Fruit fly (Drosophila melanogaster) whole organism, embryonic: ENCODE results near the gene CG14339.

Source experiments
- Adf1 ChIP-seq: fragments of 200-800 bp; sonication (Bioruptor generic); IDR thresholded peaks from 2 replicates; pipeline ENCODE4 v1.3.6; 2022; ENCODE audit warnings: missing biosample characterization, missing genetic modification characterization
- CG10209 ChIP-seq: fragments of 200-800 bp; sonication (Bioruptor generic); optimal IDR thresholded peaks from 3 replicates; lab custom pipeline; 2017; ENCODE audit warnings: missing biosample characterization, mild to moderate bottlenecking, missing genetic modification characterization, missing genetic modification reagents
- CG11247 ChIP-seq: fragments of 200-800 bp; sonication (Bioruptor generic); IDR thresholded peaks from 2 replicates; pipeline ENCODE4 v1.3.6; 2022; ENCODE audit warnings: missing biosample characterization, missing genetic modification characterization
- CG11696 ChIP-seq: fragments of 200-800 bp; sonication (Bioruptor generic); IDR thresholded peaks from 2 replicates; pipeline ENCODE4 v1.3.6; 2022; ENCODE audit warnings: missing biosample characterization, missing genetic modification characterization
- CG1233 ChIP-seq: fragments of 200-800 bp; sonication (Bioruptor generic); optimal IDR thresholded peaks from 4 replicates; lab custom pipeline; 2018; ENCODE audit warnings: missing biosample characterization, mild to moderate bottlenecking, missing genetic modification characterization
- CG12942 ChIP-seq: fragments of 200-800 bp; sonication (Bioruptor generic); optimal IDR thresholded peaks from 3 replicates; lab custom pipeline; 2016; ENCODE audit warnings: missing biosample characterization, missing genetic modification characterization
- CG13894 ChIP-seq: fragments of 200-800 bp; sonication (Bioruptor generic); optimal IDR thresholded peaks from 3 replicates; lab custom pipeline; 2018; ENCODE audit warnings: missing biosample characterization, mild to moderate bottlenecking, missing genetic modification characterization, moderate library complexity
- CG15269 ChIP-seq: fragments of 200-800 bp; sonication (Bioruptor generic); optimal IDR thresholded peaks from 2 replicates; lab custom pipeline; 2018; ENCODE audit warnings: missing biosample characterization, mild to moderate bottlenecking, missing genetic modification characterization, moderate library complexity
- CG18764 ChIP-seq: fragments of 200-800 bp; sonication (Bioruptor generic); optimal IDR thresholded peaks from 3 replicates; lab custom pipeline; 2016; ENCODE audit warnings: missing biosample characterization, missing genetic modification characterization
- CG30431 ChIP-seq: fragments of 200-800 bp; sonication (Bioruptor generic); optimal IDR thresholded peaks from 2 replicates; lab custom pipeline; 2017; ENCODE audit warnings: missing biosample characterization, missing genetic modification characterization
- CG31224 ChIP-seq: fragments of 200-800 bp; sonication (Bioruptor generic); IDR thresholded peaks from 2 replicates; pipeline ENCODE4 v1.3.6; 2022; ENCODE audit warnings: missing biosample characterization, missing genetic modification characterization
- CG31365 ChIP-seq: fragments of 200-800 bp; sonication (Bioruptor generic); optimal IDR thresholded peaks from 2 replicates; lab custom pipeline; 2018; ENCODE audit warnings: missing biosample characterization, mild to moderate bottlenecking, missing genetic modification characterization
- CG33213 ChIP-seq: fragments of 200-800 bp; sonication (Bioruptor generic); optimal IDR thresholded peaks from 3 replicates; lab custom pipeline; 2016; ENCODE audit warnings: missing biosample characterization, missing genetic modification characterization
- CG6254 ChIP-seq: fragments of 200-800 bp; sonication (Bioruptor generic); optimal IDR thresholded peaks from 3 replicates; lab custom pipeline; 2017; ENCODE audit warnings: mild to moderate bottlenecking, missing biosample characterization, missing genetic modification reagents, missing genetic modification characterization
- CG6854 ChIP-seq: fragments of 200-800 bp; sonication (Bioruptor generic); optimal IDR thresholded peaks from 3 replicates; lab custom pipeline; 2017; ENCODE audit warnings: missing biosample characterization, mild to moderate bottlenecking, missing genetic modification characterization
- CG8290 ChIP-seq, 3 experiments: fragments of 200-800 bp; sonication (Bioruptor generic); optimal IDR thresholded peaks; 2 replicates each; lab custom pipeline; 2016 to 2019; ENCODE audit warnings: missing biosample characterization in 3 of 3, missing genetic modification characterization in 3 of 3, mild to moderate bottlenecking in 2 of 3, moderate library complexity in 1 of 3
- Doc2 ChIP-seq: fragments of 200-800 bp; sonication (Bioruptor generic); IDR thresholded peaks from 2 replicates; pipeline ENCODE4 v1.3.6; 2022; ENCODE audit warnings: missing biosample characterization, missing genetic modification characterization
- ERR ChIP-seq: fragments of 200-800 bp; sonication (Bioruptor generic); optimal IDR thresholded peaks from 2 replicates; lab custom pipeline; 2016; ENCODE audit warnings: missing biosample characterization, missing genetic modification characterization
- H2.0 ChIP-seq: fragments of 200-800 bp; sonication (Bioruptor generic); IDR thresholded peaks from 2 replicates; pipeline ENCODE4 v1.3.6; 2022; ENCODE audit warnings: missing biosample characterization, missing genetic modification characterization
- Hey ChIP-seq: fragments of 200-800 bp; sonication (Bioruptor generic); optimal IDR thresholded peaks from 3 replicates; lab custom pipeline; 2018; ENCODE audit warnings: missing biosample characterization, mild to moderate bottlenecking, missing genetic modification characterization
- NC2α ChIP-seq: fragments of 200-800 bp; sonication (Bioruptor generic); optimal IDR thresholded peaks from 2 replicates; lab custom pipeline; 2016; ENCODE audit warnings: missing biosample characterization, missing genetic modification characterization
- Nf-YC ChIP-seq: fragments of 200-800 bp; optimal IDR thresholded peaks from 3 replicates; lab custom pipeline; 2019; ENCODE audit warnings: missing biosample characterization, mild to moderate bottlenecking, missing genetic modification characterization, moderate library complexity
- Oli ChIP-seq: fragments of 200-800 bp; sonication (Bioruptor generic); optimal IDR thresholded peaks from 2 replicates; lab custom pipeline; 2018; ENCODE audit warnings: missing biosample characterization, mild to moderate bottlenecking, missing genetic modification characterization, moderate library complexity
- PHDP ChIP-seq: fragments of 200-800 bp; sonication (Bioruptor generic); optimal IDR thresholded peaks from 3 replicates; lab custom pipeline; 2018; ENCODE audit warnings: missing biosample characterization, mild to moderate bottlenecking, missing genetic modification characterization, moderate library complexity
- Rfx ChIP-seq: fragments of 200-800 bp; sonication (Bioruptor generic); IDR thresholded peaks from 2 replicates; pipeline ENCODE4 v1.3.6; 2022; ENCODE audit warnings: missing biosample characterization, missing genetic modification characterization
- Rx ChIP-seq: fragments of 200-800 bp; sonication (Bioruptor generic); IDR thresholded peaks from 2 replicates; pipeline ENCODE4 v1.3.6; 2022; ENCODE audit warnings: missing biosample characterization, missing genetic modification characterization
- Six4 ChIP-seq: fragments of 200-800 bp; sonication (Bioruptor generic); optimal IDR thresholded peaks from 2 replicates; lab custom pipeline; 2016; ENCODE audit warnings: missing biosample characterization, missing genetic modification characterization
- Sry-β ChIP-seq: fragments of 200-800 bp; sonication (Bioruptor generic); optimal IDR thresholded peaks from 2 replicates; lab custom pipeline; 2018; ENCODE audit warnings: missing biosample characterization, mild to moderate bottlenecking, missing genetic modification characterization, moderate library complexity
- Xrp1 ChIP-seq: fragments of 200-800 bp; sonication (Bioruptor generic); IDR thresholded peaks from 2 replicates; pipeline ENCODE4 v1.3.6; 2022; ENCODE audit warnings: missing biosample characterization, missing genetic modification characterization
- al ChIP-seq: fragments of 200-800 bp; sonication (Bioruptor generic); IDR thresholded peaks from 2 replicates; pipeline ENCODE4 v1.3.6; 2022; ENCODE audit warnings: missing biosample characterization, missing genetic modification characterization
- aop ChIP-seq: fragments of 200-800 bp; sonication (Bioruptor generic); IDR thresholded peaks from 2 replicates; pipeline ENCODE4 v1.3.6; 2022; ENCODE audit warnings: missing biosample characterization, missing genetic modification characterization
- ap ChIP-seq: fragments of 200-800 bp; sonication (Bioruptor generic); IDR thresholded peaks from 2 replicates; pipeline ENCODE4 v1.3.6; 2022; ENCODE audit warnings: missing biosample characterization, missing genetic modification characterization
- bowl ChIP-seq: fragments of 200-800 bp; sonication (Bioruptor generic); IDR thresholded peaks from 2 replicates; pipeline ENCODE4 v1.3.6; 2022; ENCODE audit warnings: missing biosample characterization, missing genetic modification characterization
- dati ChIP-seq: fragments of 200-800 bp; sonication (Bioruptor generic); IDR thresholded peaks from 2 replicates; pipeline ENCODE4 v1.3.6; 2022; ENCODE audit warnings: missing biosample characterization, missing genetic modification characterization
- dpn ChIP-seq, 2 experiments: fragments of 200-800 bp; sonication (Bioruptor generic); optimal IDR thresholded peaks; 3 replicates each; lab custom pipeline; 2016; ENCODE audit warnings: missing biosample characterization in 2 of 2, missing genetic modification characterization in 2 of 2
- ewg ChIP-seq: fragments of 200-800 bp; sonication (Bioruptor generic); optimal IDR thresholded peaks from 3 replicates; lab custom pipeline; 2017; ENCODE audit warnings: mild to moderate bottlenecking, missing biosample characterization, missing genetic modification reagents, missing genetic modification characterization
- fru ChIP-seq: fragments of >200 bp; optimal IDR thresholded peaks from 2 replicates; lab custom pipeline; 2017
- h ChIP-seq: fragments of >200 bp; optimal IDR thresholded peaks from 2 replicates; lab custom pipeline; 2017
- knrl ChIP-seq: fragments of 200-800 bp; sonication (Bioruptor generic); IDR thresholded peaks from 3 replicates; pipeline ENCODE4 v1.3.6; 2022; ENCODE audit warnings: missing biosample characterization, missing genetic modification characterization; ENCODE audit not compliant: partially characterized antibody
- nau ChIP-seq: fragments of 200-800 bp; sonication (Bioruptor generic); optimal IDR thresholded peaks from 3 replicates; lab custom pipeline; 2017; ENCODE audit warnings: missing biosample characterization, mild to moderate bottlenecking, missing genetic modification characterization, missing genetic modification reagents
- pfk ChIP-seq: fragments of 200-800 bp; sonication (Bioruptor generic); optimal IDR thresholded peaks from 2 replicates; lab custom pipeline; 2018; ENCODE audit warnings: missing biosample characterization, mild to moderate bottlenecking, missing genetic modification characterization, moderate library complexity
- pnt ChIP-seq: fragments of 200-800 bp; sonication (Bioruptor generic); optimal IDR thresholded peaks from 3 replicates; lab custom pipeline; 2016; ENCODE audit warnings: missing biosample characterization, missing genetic modification characterization
- rib ChIP-seq: fragments of 200-800 bp; sonication (Bioruptor generic); IDR thresholded peaks from 2 replicates; pipeline ENCODE4 v1.3.6; 2022; ENCODE audit warnings: missing biosample characterization, missing genetic modification characterization
- sima ChIP-seq: fragments of 200-800 bp; sonication (Bioruptor generic); optimal IDR thresholded peaks from 2 replicates; lab custom pipeline; 2016; ENCODE audit warnings: missing biosample characterization, missing genetic modification characterization
- sna ChIP-seq: fragments of 200-800 bp; sonication (Bioruptor generic); IDR thresholded peaks from 2 replicates; pipeline ENCODE4 v1.3.6; 2022; ENCODE audit warnings: missing biosample characterization, missing genetic modification characterization; ENCODE audit not compliant: partially characterized antibody
- tll ChIP-seq, 2 experiments: fragments of 200-800 bp in 1 of 2; fragments of >200 bp in 1 of 2; sonication (Bioruptor generic) in 1 of 2; optimal IDR thresholded peaks; 2 replicates each; lab custom pipeline; 2017 to 2019; ENCODE audit warnings: missing biosample characterization in 2 of 2, missing genetic modification characterization in 2 of 2, mild to moderate bottlenecking in 1 of 2, moderate library complexity in 1 of 2
- tna ChIP-seq: fragments of 200-800 bp; sonication (Bioruptor generic); IDR thresholded peaks from 2 replicates; pipeline ENCODE4 v1.3.6; 2022; ENCODE audit warnings: missing biosample characterization, missing genetic modification characterization; ENCODE audit not compliant: partially characterized antibody
- unpg ChIP-seq: fragments of 200-800 bp; sonication (Bioruptor generic); optimal IDR thresholded peaks from 3 replicates; lab custom pipeline; 2018; ENCODE audit warnings: missing biosample characterization, mild to moderate bottlenecking, missing genetic modification characterization, moderate library complexity
- yki ChIP-seq: fragments of >200 bp; optimal IDR thresholded peaks from 3 replicates; lab custom pipeline; 2018

CG14339 gene

DNA sequence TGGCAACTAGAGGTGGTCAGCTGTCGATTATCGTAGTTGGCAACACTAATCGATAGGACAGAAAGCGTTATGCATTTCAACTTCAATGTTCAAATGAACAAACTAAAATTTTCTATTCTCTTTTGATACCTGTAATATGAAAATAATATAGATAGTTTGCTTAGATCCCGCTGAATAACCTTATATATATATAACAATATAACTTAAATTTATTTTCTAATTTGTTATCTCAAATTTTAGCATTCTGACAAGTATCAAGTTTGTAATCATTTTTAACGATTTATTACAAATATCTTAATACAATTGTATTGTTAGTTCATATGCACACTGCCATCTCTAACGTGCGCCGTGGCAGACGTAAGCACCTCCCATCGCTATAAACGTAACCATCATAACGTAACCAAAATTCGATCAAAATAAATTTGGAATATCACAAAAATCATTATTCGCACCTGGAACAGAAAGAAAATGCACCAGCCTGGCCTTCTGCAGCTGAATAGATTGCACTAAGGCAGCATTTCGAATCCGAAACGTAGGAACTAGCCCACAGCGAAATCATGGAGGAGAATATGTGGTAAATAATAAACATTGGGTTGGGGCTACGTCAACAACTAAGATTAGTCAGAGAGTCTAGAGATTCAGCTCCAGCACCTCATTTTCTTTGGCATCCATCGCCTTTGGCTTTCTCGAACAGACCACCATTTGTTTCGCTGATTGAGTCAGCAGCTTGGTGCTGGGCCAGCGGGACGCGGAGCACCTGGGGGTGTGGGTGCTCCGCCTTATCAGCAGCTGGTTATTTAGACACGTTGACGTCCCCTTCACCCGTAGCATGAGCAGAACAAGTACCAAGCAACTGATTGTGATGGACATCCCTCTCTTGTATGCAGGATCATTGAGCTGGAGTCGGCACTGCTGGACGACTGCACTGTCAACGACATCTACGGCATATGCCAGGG lies 20.9 kb downstream of the CG14339 start, which contains the start of the genes Pino and TBC1D23 (continued):
- TF ChIP-seq nau (no peak), tna (GFP tag; lab: Robert Waterston, UW) (no peak), Xrp1 (GFP tag; lab: Robert Waterston, UW) (peak; percentile 75), al (GFP tag; lab: Robert Waterston, UW) (peak; percentile 78), dpn (GFP tag; optimal IDR thresholded peaks at IDR 0.05; lab: Kevin White, UChicago) (peak; percentile 43 to 79), CG6254 (GFP tag; lab: Kevin White, UChicago) (no peak), Rx (peak; percentile 44; the same call in 1 of the 2 replicates), Doc2 (GFP tag; lab: Robert Waterston, UW) (no peak), CG15269 (tag; lab: Kevin White, UChicago) (peak; percentile 79), Nf-YC (tag; lab: Kevin White, UChicago) (peak; percentile 67), H2.0 (GFP tag; lab: Robert Waterston, UW) (peak; percentile 68), ewg (GFP tag; lab: Kevin White, UChicago) (peak; percentile 32), CG31365 (tag; lab: Kevin White, UChicago) (no peak), PHDP (tag; lab: Kevin White, UChicago) (peak; percentile 71), dati (GFP tag; lab: Robert Waterston, UW) (no peak), pnt (GFP tag; lab: Kevin White, UChicago) (peak; percentile 25), CG10209 (GFP tag; lab: Kevin White, UChicago) (peak; percentile 48), fru (lab: Kevin White, UChicago) (no peak), pfk (GFP tag; lab: Kevin White, UChicago) (no peak), h (lab: Kevin White, UChicago) (no peak), CG12942 (GFP tag; lab: Kevin White, UChicago) (peak; percentile 72), Adf1 (GFP tag; lab: Robert Waterston, UW) (peak; percentile 17; the same call in 1 of the 2 replicates), Hey (no peak), rib (no peak), CG1233 (GFP tag; lab: Kevin White, UChicago) (peak; percentile 53), ap (GFP tag; lab: Robert Waterston, UW) (no peak), Rfx (GFP tag; lab: Robert Waterston, UW) (peak; percentile 85), Six4 (GFP tag; lab: Kevin White, UChicago) (peak; percentile 39), unpg (GFP tag; lab: Kevin White, UChicago) (peak; percentile 59), knrl (peak; percentile 84), CG18764 (peak; percentile 52), CG31224 (GFP tag; lab: Robert Waterston, UW) (peak; percentile 61), CG13894 (tag; lab: Kevin White, UChicago) (peak; percentile 37), tll (GFP tag; optimal IDR thresholded peaks at IDR 0.05; lab: Kevin White, UChicago) (no peak), ERR (GFP tag; lab: Kevin White, UChicago) (no peak), yki (lab: Kevin White, UChicago) (no peak), Oli (tag; lab: Kevin White, UChicago) (peak; percentile 33), CG11247 (GFP tag; lab: Robert Waterston, UW) (peak; percentile 62; the same call in 1 of the 2 replicates), NC2α (GFP tag; lab: Kevin White, UChicago) (no peak), Sry-β (GFP tag; lab: Kevin White, UChicago) (no peak), sima (GFP tag; lab: Kevin White, UChicago) (no peak), sna (GFP tag; lab: Robert Waterston, UW) (peak; percentile 34; the same call in 1 of the 2 replicates), bowl (GFP tag; lab: Robert Waterston, UW) (no peak), CG8290 (GFP tag; optimal IDR thresholded peaks at IDR 0.05; lab: Kevin White, UChicago) (no peak), CG8290 (tag; optimal IDR thresholded peaks at IDR 0.05; lab: Kevin White, UChicago) (peak in 1 of 2 experiments; percentile 58), aop (GFP tag; lab: Robert Waterston, UW) (no peak), CG30431 (GFP tag; lab: Kevin White, UChicago) (peak; percentile 48), CG11696 (no peak), CG33213 (peak; percentile 14), CG6854 (GFP tag; lab: Kevin White, UChicago) (no peak)
